Worm (Caenorhabditis elegans) whole organism, L1 larva: ENCODE measurements around the gene nuo-1.

ENCODE experiments used
- C04F5.9 ChIP-seq: sonication (generic microtip); optimal IDR thresholded peaks from 2 replicates; lab custom pipeline; 2016; ENCODE audit warnings: missing genetic modification characterization, missing compliant biosample characterization
- C16A3.4 ChIP-seq: fragments of 150-350 bp; optimal IDR thresholded peaks from 2 replicates; lab custom pipeline; 2014; ENCODE audit warnings: missing biosample characterization, missing genetic modification characterization
- blmp-1 ChIP-seq: fragments of 150-350 bp; optimal IDR thresholded peaks from 2 replicates; lab custom pipeline; 2014; ENCODE audit warnings: missing biosample characterization, missing genetic modification characterization
- ceh-63 ChIP-seq: fragments of 200-800 bp; sonication (Bioruptor generic); optimal IDR thresholded peaks from 2 replicates; lab custom pipeline; 2018; ENCODE audit warnings: mild to moderate bottlenecking, missing genetic modification characterization, missing compliant biosample characterization
- ceh-82 ChIP-seq, 3 experiments: fragments of 150-350 bp in 1 of 3; sonication (generic microtip) in 2 of 3; optimal IDR thresholded peaks; 2 replicates each; lab custom pipeline; 2014 to 2017; ENCODE audit warnings: missing biosample characterization in 3 of 3, missing genetic modification characterization in 3 of 3
- ceh-90 ChIP-seq: sonication (generic microtip); optimal IDR thresholded peaks from 2 replicates; lab custom pipeline; 2016; ENCODE audit warnings: missing genetic modification characterization, missing compliant biosample characterization
- dpl-1 ChIP-seq, 3 experiments: fragments of 150-350 bp in 2 of 3; sonication (generic microtip) in 1 of 3; optimal IDR thresholded peaks; 2 replicates each; lab custom pipeline; 2014 to 2017; ENCODE audit warnings: missing biosample characterization in 3 of 3, missing genetic modification characterization in 3 of 3, missing genetic modification reagents in 3 of 3
- dsc-1 ChIP-seq: sonication (generic microtip); optimal IDR thresholded peaks from 2 replicates; lab custom pipeline; 2016; ENCODE audit warnings: mild to moderate bottlenecking, missing genetic modification characterization, missing compliant biosample characterization
- efl-1 ChIP-seq, 4 experiments: fragments of 150-350 bp; optimal IDR thresholded peaks in 3 of 4; peaks in 1 of 4; 1 replicate in 1 of 4; 2 replicates in 3 of 4; lab custom pipeline; 2014; ENCODE audit warnings: missing biosample characterization in 2 of 4, missing genetic modification characterization in 2 of 4, missing genetic modification reagents in 2 of 4
- efl-3 ChIP-seq: fragments of 200-800 bp; sonication (Bioruptor generic); optimal IDR thresholded peaks from 2 replicates; lab custom pipeline; 2018; ENCODE audit warnings: mild to moderate bottlenecking, missing genetic modification characterization, missing compliant biosample characterization
- egl-13 ChIP-seq: sonication (generic microtip); optimal IDR thresholded peaks from 2 replicates; lab custom pipeline; 2016; ENCODE audit warnings: missing genotype, missing genetic modification reagents, missing genetic modification characterization, missing compliant biosample characterization
- elt-2 ChIP-seq: sonication (generic microtip); optimal IDR thresholded peaks from 2 replicates; lab custom pipeline; 2016; ENCODE audit warnings: missing genetic modification characterization, mild to moderate bottlenecking, inconsistent platforms, missing compliant biosample characterization, missing genetic modification reagents
- ets-5 ChIP-seq: fragments of 200-800 bp; sonication (Bioruptor generic); IDR thresholded peaks from 2 replicates; pipeline ENCODE4 v1.3.6; 2022; ENCODE audit warnings: missing genetic modification characterization, missing compliant biosample characterization
- fkh-10 ChIP-seq: sonication (generic microtip); optimal IDR thresholded peaks from 2 replicates; lab custom pipeline; 2017; ENCODE audit warnings: missing biosample characterization, missing genetic modification reagents, missing genetic modification characterization
- isw-1 ChIP-seq: fragments of 200-800 bp; sonication (Bioruptor generic); IDR thresholded peaks from 2 replicates; pipeline ENCODE4 v1.3.6; 2022; ENCODE audit warnings: missing genetic modification characterization, missing compliant biosample characterization
- lin-13 ChIP-seq: fragments of 150-350 bp; optimal IDR thresholded peaks from 2 replicates; lab custom pipeline; 2014; ENCODE audit warnings: missing biosample characterization, missing genetic modification reagents, missing genetic modification characterization
- lin-14 ChIP-seq: fragments of 200-800 bp; sonication (Bioruptor generic); optimal IDR thresholded peaks from 2 replicates; lab custom pipeline; 2018; ENCODE audit warnings: mild to moderate bottlenecking, missing genetic modification characterization, moderate library complexity, missing compliant biosample characterization
- lin-15B ChIP-seq: fragments of 150-350 bp; sonication (generic microtip); optimal IDR thresholded peaks from 3 replicates; lab custom pipeline; 2014; ENCODE audit warnings: missing biosample characterization, missing genetic modification characterization
- lin-35 ChIP-seq, 2 experiments: fragments of 150-350 bp; optimal IDR thresholded peaks; 2 replicates each; lab custom pipeline; 2014; ENCODE audit warnings: missing biosample characterization in 2 of 2, missing genetic modification characterization in 2 of 2, missing genetic modification reagents in 2 of 2
- lin-39 ChIP-seq: fragments of 150-350 bp; optimal IDR thresholded peaks from 2 replicates; lab custom pipeline; 2014; ENCODE audit warnings: missing biosample characterization, missing genetic modification reagents, missing genetic modification characterization
- lir-3 ChIP-seq: sonication (generic microtip); optimal IDR thresholded peaks from 2 replicates; lab custom pipeline; 2016; ENCODE audit warnings: mild to moderate bottlenecking, missing genetic modification characterization, moderate library complexity, missing compliant biosample characterization; ENCODE audit not compliant: poor library complexity
- lsy-2 ChIP-seq, 2 experiments: fragments of 150-350 bp; optimal IDR thresholded peaks; 2 replicates each; lab custom pipeline; 2014; ENCODE audit warnings: missing biosample characterization in 2 of 2, missing genetic modification characterization in 2 of 2
- mab-9 ChIP-seq: fragments of 200-800 bp; sonication (Bioruptor generic); IDR thresholded peaks from 2 replicates; pipeline ENCODE4 v1.3.6; 2022; ENCODE audit warnings: missing genetic modification reagents, missing genetic modification characterization, missing compliant biosample characterization
- mdl-1 ChIP-seq, 2 experiments: fragments of 150-350 bp; optimal IDR thresholded peaks; 2 replicates each; lab custom pipeline; 2014 to 2017; ENCODE audit warnings: missing biosample characterization in 2 of 2, missing genetic modification characterization in 2 of 2, inconsistent platforms in 1 of 2
- mep-1 ChIP-seq: fragments of 150-350 bp; optimal IDR thresholded peaks from 2 replicates; lab custom pipeline; 2014; ENCODE audit warnings: missing biosample characterization, missing genetic modification characterization
- nhr-11 ChIP-seq: fragments of 150-350 bp; optimal IDR thresholded peaks from 2 replicates; lab custom pipeline; 2014; ENCODE audit warnings: missing biosample characterization, missing genetic modification characterization
- nhr-19 ChIP-seq: fragments of 200-800 bp; sonication (Bioruptor generic); conservative IDR thresholded peaks from 2 replicates; pipeline ENCODE4 v1.3.6; 2022; ENCODE audit warnings: missing genetic modification characterization, missing compliant biosample characterization
- nhr-20 ChIP-seq: sonication (generic microtip); optimal IDR thresholded peaks from 2 replicates; lab custom pipeline; 2016; ENCODE audit warnings: mild to moderate bottlenecking, missing genetic modification characterization, missing compliant biosample characterization
- nhr-237 ChIP-seq: fragments of 150-350 bp; optimal IDR thresholded peaks from 2 replicates; lab custom pipeline; 2014; ENCODE audit warnings: missing biosample characterization, missing genetic modification characterization
- nhr-28 ChIP-seq: fragments of 150-350 bp; optimal IDR thresholded peaks from 2 replicates; lab custom pipeline; 2014; ENCODE audit warnings: missing biosample characterization, missing genetic modification characterization
- nhr-47 ChIP-seq: sonication (generic microtip); optimal IDR thresholded peaks from 2 replicates; lab custom pipeline; 2016; ENCODE audit warnings: mild to moderate bottlenecking, missing genetic modification characterization, moderate library complexity, missing compliant biosample characterization
- nhr-71 ChIP-seq: sonication (generic microtip); optimal IDR thresholded peaks from 2 replicates; lab custom pipeline; 2016; ENCODE audit warnings: mild to moderate bottlenecking, missing genetic modification characterization, moderate library complexity, missing compliant biosample characterization
- nhr-84 ChIP-seq: sonication (generic microtip); optimal IDR thresholded peaks from 2 replicates; lab custom pipeline; 2017; ENCODE audit warnings: missing biosample characterization, missing genetic modification characterization
- nhr-85 ChIP-seq: sonication (generic microtip); peaks from one replicate; lab custom pipeline; 2016; ENCODE audit warnings: missing genetic modification characterization, inconsistent platforms, missing compliant biosample characterization
- nhr-90 ChIP-seq: sonication (generic microtip); optimal IDR thresholded peaks from 2 replicates; lab custom pipeline; 2016; ENCODE audit warnings: mild to moderate bottlenecking, missing genetic modification characterization, missing compliant biosample characterization; ENCODE audit not compliant: poor library complexity
- pax-3 ChIP-seq: fragments of 200-800 bp; sonication (Bioruptor generic); optimal IDR thresholded peaks from 2 replicates; lab custom pipeline; 2018; ENCODE audit warnings: mild to moderate bottlenecking, missing genetic modification characterization, moderate library complexity, missing compliant biosample characterization
- pqm-1 ChIP-seq: sonication (generic microtip); optimal IDR thresholded peaks from 3 replicates; lab custom pipeline; 2017; ENCODE audit warnings: missing biosample characterization, missing genetic modification characterization
- rnt-1 ChIP-seq: sonication (generic microtip); optimal IDR thresholded peaks from 2 replicates; lab custom pipeline; 2016; ENCODE audit warnings: mild to moderate bottlenecking, missing genetic modification characterization, moderate library complexity, missing compliant biosample characterization
- skn-1 ChIP-seq: fragments of 150-350 bp; optimal IDR thresholded peaks from 2 replicates; lab custom pipeline; 2014; ENCODE audit warnings: missing biosample characterization, missing genetic modification characterization
- snu-23 ChIP-seq: sonication (generic microtip); optimal IDR thresholded peaks from 2 replicates; lab custom pipeline; 2016; ENCODE audit warnings: missing genetic modification characterization, missing compliant biosample characterization
- sox-4 ChIP-seq: sonication (generic microtip); optimal IDR thresholded peaks from 2 replicates; lab custom pipeline; 2016; ENCODE audit warnings: missing genetic modification characterization, missing compliant biosample characterization
- sup-37 ChIP-seq: fragments of 200-800 bp; sonication (Bioruptor generic); optimal IDR thresholded peaks from 2 replicates; lab custom pipeline; 2018; ENCODE audit warnings: mild to moderate bottlenecking, missing genetic modification characterization, missing compliant biosample characterization
- swsn-7 ChIP-seq: sonication (generic microtip); optimal IDR thresholded peaks from 2 replicates; lab custom pipeline; 2016; ENCODE audit warnings: missing genetic modification characterization, missing compliant biosample characterization
- tbx-2 ChIP-seq: sonication (generic microtip); optimal IDR thresholded peaks from 2 replicates; lab custom pipeline; 2016; ENCODE audit warnings: missing genetic modification characterization, missing compliant biosample characterization
- tlp-1 ChIP-seq: fragments of 150-350 bp; optimal IDR thresholded peaks from 2 replicates; lab custom pipeline; 2014; ENCODE audit warnings: missing biosample characterization, missing genetic modification characterization
- unc-130 ChIP-seq: fragments of 150-350 bp; optimal IDR thresholded peaks from 2 replicates; lab custom pipeline; 2017; ENCODE audit warnings: missing biosample characterization, missing genetic modification characterization, inconsistent platforms
- unc-86 ChIP-seq: sonication (generic microtip); optimal IDR thresholded peaks from 2 replicates; lab custom pipeline; 2016; ENCODE audit warnings: missing genetic modification characterization, missing compliant biosample characterization
- vab-15 ChIP-seq: sonication (generic microtip); optimal IDR thresholded peaks from 2 replicates; lab custom pipeline; 2017; ENCODE audit warnings: missing genotype, mild to moderate bottlenecking, missing genetic modification characterization, missing compliant biosample characterization
- xbp-1 ChIP-seq: sonication (generic microtip); optimal IDR thresholded peaks from 2 replicates; lab custom pipeline; 2016; ENCODE audit warnings: missing genetic modification characterization, missing compliant biosample characterization
- ztf-11 ChIP-seq, 2 experiments: sonication (generic microtip); optimal IDR thresholded peaks; 2 replicates each; lab custom pipeline; 2016 to 2017; ENCODE audit warnings: missing genetic modification characterization in 2 of 2, missing biosample characterization in 1 of 2, missing compliant biosample characterization in 1 of 2
- ztf-4 ChIP-seq: fragments of 150-350 bp; optimal IDR thresholded peaks from 2 replicates; lab custom pipeline; 2014; ENCODE audit warnings: missing biosample characterization, missing genetic modification characterization

Gene nuo-1

ce11 chrII:11132542-11132941, 34.9 kb downstream of the nuo-1 start, which contains the start of gene F40F8.11:
Gene F40F8.11, minus strand, starts transcription at chrII:11132590.
- TF ChIP-seq snu-23 (GFP tag; lab: Kevin White, UChicago): peak; percentile 55
- peak; percentile 56 for TF ChIP-seq mep-1 (tag; lab: Kevin White, UChicago)
- TF ChIP-seq lin-35 (GFP tag; optimal IDR thresholded peaks at IDR 0.05; lab: Kevin White, UChicago): peak; percentile 89 to 95
- TF ChIP-seq nhr-47: peak; percentile 53
- TF ChIP-seq lin-39: peak; percentile 8
- TF ChIP-seq efl-1 (optimal IDR thresholded peaks at IDR 0.05; lab: Kevin White, UChicago): peak; percentile 49 to 88
- TF ChIP-seq efl-1 (GFP tag; optimal IDR thresholded peaks at IDR 0.05 in 1 of 2; lab: Kevin White, UChicago): peak; percentile 90 to 99
- TF ChIP-seq nhr-71: peak; percentile 59
- peak; percentile 21 for TF ChIP-seq xbp-1
- TF ChIP-seq tbx-2 (tag; lab: Kevin White, UChicago): peak; percentile 26
- peak; percentile 22 for TF ChIP-seq elt-2
- no peak for TF ChIP-seq ceh-63 (GFP tag; lab: Kevin White, UChicago)
- TF ChIP-seq mdl-1 (tag; optimal IDR thresholded peaks at IDR 0.05; lab: Kevin White, UChicago): no peak
- peak in 1 of 3 experiments; percentile 11 for TF ChIP-seq ceh-82 (tag; optimal IDR thresholded peaks at IDR 0.05; lab: Kevin White, UChicago)
- TF ChIP-seq blmp-1: peak; percentile 35
- peak; percentile 24 for TF ChIP-seq rnt-1 (tag; lab: Kevin White, UChicago)
- 0 out of 2 replicates have a peak, but pooled peaks have one; percentile 1 for TF ChIP-seq isw-1 (GFP tag; lab: Robert Waterston, UW)
- peak; percentile 43 for TF ChIP-seq lin-14 (GFP tag; lab: Kevin White, UChicago)
- TF ChIP-seq nhr-19 (GFP tag; lab: Robert Waterston, UW): peak; percentile 28; the same call in 1 of the 2 replicates
- TF ChIP-seq nhr-20 (tag; lab: Kevin White, UChicago): peak; percentile 39
- no peak for TF ChIP-seq ets-5 (GFP tag; lab: Robert Waterston, UW)
- peak; percentile 80 to 91 (median 88) for TF ChIP-seq dpl-1 (GFP tag; optimal IDR thresholded peaks at IDR 0.05; lab: Kevin White, UChicago)
- TF ChIP-seq lin-13: no peak
- no peak for TF ChIP-seq nhr-28 (tag; lab: Kevin White, UChicago)
- peak; percentile 3 for TF ChIP-seq unc-86 (tag; lab: Kevin White, UChicago)
- TF ChIP-seq fkh-10 (GFP tag; lab: Kevin White, UChicago): no peak
- peak; percentile 57 for TF ChIP-seq skn-1
- TF ChIP-seq nhr-237 (tag; lab: Kevin White, UChicago): no peak
- TF ChIP-seq sox-4 (tag; lab: Kevin White, UChicago): no peak
- TF ChIP-seq swsn-7 (tag; lab: Kevin White, UChicago): peak; percentile 20
- no peak for TF ChIP-seq efl-3 (GFP tag; lab: Kevin White, UChicago)
- no peak for TF ChIP-seq tlp-1 (tag; lab: Kevin White, UChicago)
- TF ChIP-seq dsc-1 (tag; lab: Kevin White, UChicago): peak; percentile 30
- TF ChIP-seq pqm-1 (tag; lab: Kevin White, UChicago): no peak
- peak; percentile 76 for TF ChIP-seq nhr-85 (tag; lab: Kevin White, UChicago)
- TF ChIP-seq lsy-2 (tag; optimal IDR thresholded peaks at IDR 0.05; lab: Kevin White, UChicago): peak; percentile 66 to 78
- peak; percentile 62 for TF ChIP-seq C16A3.4
- peak; percentile 2 for TF ChIP-seq lir-3 (tag; lab: Kevin White, UChicago)
- TF ChIP-seq, all 84 proteins: peak for 26

- TF ChIP-seq unc-130 (tag; lab: Kevin White, UChicago) (no peak), nhr-237 (tag; lab: Kevin White, UChicago) (no peak), C04F5.9 (no peak), nhr-71 (no peak), ztf-11 (tag; optimal IDR thresholded peaks at IDR 0.05; lab: Kevin White, UChicago) (no peak), sup-37 (GFP tag; lab: Kevin White, UChicago) (no peak), pax-3 (tag; lab: Kevin White, UChicago) (no peak), mab-9 (GFP tag; lab: Robert Waterston, UW) (no peak), nhr-84 (tag; lab: Kevin White, UChicago) (no peak), lin-35 (GFP tag; optimal IDR thresholded peaks at IDR 0.05; lab: Kevin White, UChicago) (no peak), lin-13 (no peak), skn-1 (no peak), egl-13 (tag; lab: Kevin White, UChicago) (no peak), lin-15B (no peak), vab-15 (no peak), ztf-4 (no peak), nhr-90 (tag; lab: Kevin White, UChicago) (no peak), ceh-82 (tag; optimal IDR thresholded peaks at IDR 0.05; lab: Kevin White, UChicago) (no peak), nhr-11 (tag; lab: Kevin White, UChicago) (no peak), ceh-90 (tag; lab: Kevin White, UChicago) (no peak)
- TF ChIP-seq, all 84 proteins: peak for 0
Measured at ce11 chrII:11134828-11135227, 37.2 kb downstream of the nuo-1 start, which contains the start of gene F40F8.5. Gene F40F8.5, minus strand, starts transcription at chrII:11134928.
